Worm (Caenorhabditis elegans): ENCODE measurements around the gene mdh-1.

DNA sequence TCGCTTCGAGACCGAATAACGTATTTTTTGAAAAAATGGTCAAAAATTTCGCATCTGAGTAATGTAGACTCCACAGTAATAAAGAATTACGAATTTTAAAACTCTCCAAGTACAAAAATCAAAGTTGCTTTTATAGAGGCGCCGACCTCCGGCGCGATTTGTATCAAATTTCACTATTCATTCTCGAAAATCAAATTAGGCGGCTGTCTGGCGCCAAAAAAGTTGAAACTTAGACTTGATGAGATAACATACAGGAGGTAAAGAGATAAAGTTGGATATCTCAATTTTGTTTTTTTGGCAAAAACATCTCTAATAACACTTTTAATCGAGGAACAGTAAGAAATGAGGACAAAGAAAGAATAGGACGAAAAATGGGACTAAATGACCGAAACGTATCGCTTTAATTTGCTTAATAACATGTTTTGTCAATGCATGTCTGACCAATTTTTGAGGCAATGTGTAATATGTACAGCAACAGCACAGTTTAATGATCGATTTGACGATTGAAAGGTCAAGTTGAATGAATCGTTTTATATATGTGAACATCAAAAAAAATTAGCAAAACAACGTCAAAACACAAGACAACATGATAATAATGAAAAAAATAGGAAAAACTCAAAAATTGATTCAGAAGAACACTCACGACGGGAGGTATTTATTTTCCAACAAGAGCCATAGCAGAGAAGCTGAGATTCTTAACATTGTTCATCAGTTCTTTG, 9.9 kb downstream of the mdh-1 start:
- no peak for TF ChIP-seq fkh-10 (GFP tag; optimal IDR thresholded peaks at IDR 0.05)
- TF ChIP-seq ceh-9 (tag; optimal IDR thresholded peaks at IDR 0.05): no peak
- TF ChIP-seq ceh-18 (tag; optimal IDR thresholded peaks at IDR 0.05): no peak
- no peak for TF ChIP-seq ceh-6 (GFP tag; optimal IDR thresholded peaks at IDR 0.05)
- no peak for TF ChIP-seq tbx-2 (tag; optimal IDR thresholded peaks at IDR 0.05)
- no peak for TF ChIP-seq nfya-1 (tag; optimal IDR thresholded peaks at IDR 0.05)
- no peak for TF ChIP-seq tbx-7 (tag; optimal IDR thresholded peaks at IDR 0.05)
- TF ChIP-seq ets-4 (tag; optimal IDR thresholded peaks at IDR 0.05): no peak
- no peak for TF ChIP-seq pat-9 (tag; optimal IDR thresholded peaks at IDR 0.05)
